Worm (Caenorhabditis elegans) whole organism, midembryonic: ENCODE data around the gene tsp-14.

Source experiments
- T22C8.4 ChIP-seq: fragments of 200-800 bp; sonication (Bioruptor generic); IDR thresholded peaks from 2 replicates; pipeline ENCODE4 v1.3.6; 2022; ENCODE audit warnings: missing genetic modification characterization, missing compliant biosample characterization
- klf-2 ChIP-seq: fragments of 200-800 bp; sonication (Bioruptor generic); conservative IDR thresholded peaks from 2 replicates; pipeline ENCODE4 v1.3.6; 2022; ENCODE audit warnings: missing genetic modification reagents, missing genetic modification characterization, missing compliant biosample characterization
- med-1 ChIP-seq: sonication (generic microtip); optimal IDR thresholded peaks from 2 replicates; lab custom pipeline; 2017; ENCODE audit warnings: missing genetic modification characterization, mild to moderate bottlenecking, missing compliant biosample characterization, antibody characterized with exemption, missing genetic modification reagents; ENCODE audit not compliant: insufficient read depth
- ztf-23 ChIP-seq: fragments of 200-800 bp; sonication (Bioruptor generic); IDR thresholded peaks from 2 replicates; pipeline ENCODE4 v1.3.6; 2022; ENCODE audit warnings: missing genetic modification reagents, missing genetic modification characterization, missing compliant biosample characterization

DNA sequence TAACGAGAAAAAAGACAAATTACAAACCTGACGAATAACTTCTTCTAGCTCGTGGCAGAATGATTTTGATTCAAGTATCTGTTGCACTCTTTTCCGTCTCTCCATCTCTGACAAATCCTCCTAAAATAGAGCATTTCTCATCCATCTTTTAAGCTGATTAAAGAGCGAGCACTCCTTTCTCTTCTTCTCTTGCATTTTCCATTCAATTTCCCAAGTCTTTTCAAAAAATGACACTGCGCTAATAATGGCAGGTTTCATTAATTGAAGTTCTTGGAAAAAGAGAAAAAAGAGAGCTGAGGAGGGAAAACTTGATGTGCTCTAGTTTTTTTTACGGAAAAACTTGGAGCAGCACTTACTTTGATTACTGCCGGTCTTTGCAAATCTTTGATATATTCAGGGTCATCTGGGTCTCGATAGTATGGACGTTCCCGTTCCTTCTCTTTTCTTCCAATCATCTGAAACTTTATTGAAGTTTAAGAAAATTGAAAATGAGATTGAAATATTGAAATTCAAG is 17.1 kb downstream of the tsp-14 start, which contains the start of gene add-1:
- TF ChIP-seq med-1 (GFP tag; lab: Kevin White, UChicago) (no peak), ztf-23 (GFP tag; lab: Robert Waterston, UW) (no peak), klf-2 (GFP tag; lab: Robert Waterston, UW) (no peak), T22C8.4 (GFP tag; lab: Robert Waterston, UW) (no peak)
